Fruit fly (Drosophila melanogaster) whole organism, pupa: Measurements from ENCODE around the gene msn.

Source experiments
- CG12605 ChIP-seq: fragments of 200-800 bp; sonication (Bioruptor generic); IDR thresholded peaks from 2 replicates; pipeline ENCODE4 v1.3.6; 2022; ENCODE audit warnings: missing biosample characterization, missing genetic modification characterization
- CG13204 ChIP-seq: fragments of 200-800 bp; sonication (Bioruptor generic); optimal IDR thresholded peaks from 2 replicates; lab custom pipeline; 2018; ENCODE audit warnings: missing biosample characterization, mild to moderate bottlenecking, missing genetic modification characterization, moderate library complexity
- CG34367 ChIP-seq: fragments of 200-800 bp; sonication (Bioruptor generic); optimal IDR thresholded peaks from 2 replicates; lab custom pipeline; 2018; ENCODE audit warnings: missing biosample characterization, mild to moderate bottlenecking, missing genetic modification characterization
- CG8159 ChIP-seq: fragments of 200-800 bp; sonication (Bioruptor generic); optimal IDR thresholded peaks from 3 replicates; lab custom pipeline; 2018; ENCODE audit warnings: missing biosample characterization, mild to moderate bottlenecking, missing genetic modification characterization, moderate library complexity
- CG8301 ChIP-seq: fragments of 200-800 bp; sonication (Bioruptor generic); optimal IDR thresholded peaks from 2 replicates; lab custom pipeline; 2018; ENCODE audit warnings: missing biosample characterization, mild to moderate bottlenecking, missing genetic modification characterization
- fd96Ca ChIP-seq: fragments of 200-800 bp; sonication (Bioruptor generic); IDR thresholded peaks from 3 replicates; pipeline ENCODE4 v1.3.6; 2022; ENCODE audit warnings: missing biosample characterization, missing genetic modification characterization

- TF ChIP-seq CG13204 (GFP tag; lab: Kevin White, UChicago) (no peak), CG12605 (GFP tag; lab: Robert Waterston, UW) (peak; percentile 9; the same call in 1 of the 2 replicates), CG34367 (tag; lab: Kevin White, UChicago) (no peak), CG8301 (tag; lab: Kevin White, UChicago) (peak; percentile 35), CG8159 (tag; lab: Kevin White, UChicago) (no peak), fd96Ca (GFP tag; lab: Robert Waterston, UW) (no peak)
These were observed 41.3 kb downstream of the msn start for dm6 chr3L:2545077-2545453.
